Fruit fly (Drosophila melanogaster): Measurements from ENCODE around the gene ush.

The ush gene

DNA sequence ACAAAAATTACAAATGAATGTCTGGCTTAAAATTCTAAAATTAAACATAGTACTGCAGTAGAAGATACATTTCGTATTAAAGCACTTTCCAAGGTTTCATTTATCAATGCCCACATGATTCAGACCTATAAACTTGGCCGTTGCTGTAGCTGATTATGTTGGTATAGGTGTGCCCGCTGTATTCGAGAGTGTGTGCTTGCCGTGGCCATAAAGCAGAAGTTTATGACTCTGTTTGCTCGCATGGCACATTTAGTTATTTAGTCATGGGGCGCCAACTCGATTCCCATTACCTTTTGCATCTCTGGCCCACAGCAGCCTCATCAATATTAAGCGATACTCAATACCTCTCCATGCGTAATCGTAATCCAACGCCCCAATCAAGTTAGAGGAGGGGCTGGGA lies 37.0 kb downstream of the ush start:
- no peak for TF ChIP-seq usp (GFP tag; optimal IDR thresholded peaks at IDR 0.05)

dm6 chr2L:514124-514818 lies 38.3 kb downstream of the ush start:
- no peak for TF ChIP-seq Dll (optimal IDR thresholded peaks at IDR 0.05)

DNA sequence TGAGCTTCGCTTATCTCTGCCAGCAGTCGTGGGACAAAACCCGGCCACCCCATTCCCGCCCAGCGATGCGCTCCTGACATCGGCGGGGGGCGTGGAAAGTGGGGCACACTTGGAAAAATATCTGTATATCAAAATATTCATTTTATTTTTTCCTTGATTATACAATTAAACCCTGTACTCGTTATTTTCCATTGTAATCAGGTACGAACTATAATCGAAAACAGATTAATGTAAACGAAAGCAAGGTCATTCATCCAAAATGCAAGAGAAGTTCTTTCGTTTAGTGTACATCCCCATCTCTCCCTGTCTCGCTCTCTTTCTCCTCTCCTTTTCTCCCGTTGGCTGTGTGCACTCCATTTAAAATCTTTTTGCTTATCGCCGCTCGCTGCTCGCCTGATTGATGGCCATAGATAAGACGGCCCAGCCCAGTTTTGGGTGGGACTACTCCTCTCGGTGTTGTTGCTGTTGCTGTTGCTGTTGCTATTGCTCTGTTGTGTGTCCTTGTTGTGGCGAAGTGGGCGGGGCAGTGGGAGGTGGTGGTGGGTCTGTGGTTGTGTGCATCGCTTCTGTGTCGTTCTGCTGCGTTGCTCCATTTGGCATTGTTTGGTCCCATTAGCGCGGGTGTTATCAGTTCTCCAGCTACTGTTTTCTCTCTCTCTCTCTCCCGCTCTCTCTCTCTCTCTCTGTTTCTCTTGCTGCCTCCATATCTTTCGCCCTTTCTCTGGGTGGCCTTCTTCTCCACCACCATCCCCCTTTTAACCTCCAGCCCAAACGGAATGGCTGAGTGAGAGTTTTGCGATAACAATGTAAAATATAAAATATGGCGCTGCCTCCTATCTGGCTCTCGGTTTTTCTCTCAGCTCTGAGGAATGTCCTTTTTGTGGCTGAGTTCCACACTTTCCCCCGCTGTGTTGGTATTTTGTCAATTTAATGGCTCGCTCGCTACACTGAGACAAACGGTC lies 40.3 kb downstream of the ush start:
- TF ChIP-seq CG8478 (optimal IDR thresholded peaks at IDR 0.05) (peak; percentile 14), usp (GFP tag; optimal IDR thresholded peaks at IDR 0.05) (no peak), pan (optimal IDR thresholded peaks at IDR 0.05) (no peak), Dll (optimal IDR thresholded peaks at IDR 0.05) (peak; percentile 87), EcR (GFP tag; optimal IDR thresholded peaks at IDR 0.05) (no peak)

DNA sequence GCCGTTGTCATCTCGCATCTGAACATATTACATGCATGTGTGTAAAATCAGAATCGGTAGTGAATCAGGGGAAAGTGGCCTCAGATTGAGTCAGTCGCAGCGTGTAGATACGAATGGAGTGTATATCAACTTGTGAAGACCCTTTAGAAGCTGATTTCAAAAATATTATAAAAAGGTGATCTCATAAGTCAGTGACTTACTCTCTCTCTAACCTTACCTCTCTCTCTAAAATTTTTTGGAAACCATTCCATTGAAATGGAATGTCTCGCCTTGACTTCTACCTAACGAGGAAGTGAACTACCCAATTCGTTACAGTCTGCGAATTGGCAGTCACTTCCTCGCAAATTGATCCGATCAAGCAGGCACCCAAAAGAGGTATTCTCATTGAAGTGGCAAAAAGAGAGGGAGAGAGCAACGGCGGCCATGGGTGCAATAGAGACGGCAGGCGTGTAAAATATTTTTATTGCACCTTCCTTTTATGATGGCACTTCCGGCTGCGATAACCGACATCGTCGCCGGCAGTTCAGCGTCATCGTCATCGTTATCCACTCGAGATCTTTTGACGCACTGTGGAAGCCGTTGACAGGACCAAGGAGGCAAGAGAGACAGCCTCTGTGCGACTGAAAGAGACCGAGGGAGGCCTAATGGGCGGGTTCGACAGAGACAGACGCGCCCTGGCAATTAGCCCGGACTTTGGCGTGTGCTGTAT lies 42.0 kb downstream of the ush start:
- TF ChIP-seq CG8478 (optimal IDR thresholded peaks at IDR 0.05) = no peak
- TF ChIP-seq psq (optimal IDR thresholded peaks at IDR 0.05) = no peak
- no peak for TF ChIP-seq EcR (GFP tag; optimal IDR thresholded peaks at IDR 0.05)
- TF ChIP-seq usp (GFP tag; optimal IDR thresholded peaks at IDR 0.05) = no peak
- TF ChIP-seq pan (optimal IDR thresholded peaks at IDR 0.05) = no peak
- TF ChIP-seq Dll (optimal IDR thresholded peaks at IDR 0.05) = no peak

dm6 chr2L:518620-518913 lies 42.5 kb downstream of the ush start:
- TF ChIP-seq psq (optimal IDR thresholded peaks at IDR 0.05) (no peak), EcR (GFP tag; optimal IDR thresholded peaks at IDR 0.05) (no peak), Dll (optimal IDR thresholded peaks at IDR 0.05) (no peak), pan (optimal IDR thresholded peaks at IDR 0.05) (no peak), usp (GFP tag; optimal IDR thresholded peaks at IDR 0.05) (no peak), CG8478 (optimal IDR thresholded peaks at IDR 0.05) (no peak)

DNA sequence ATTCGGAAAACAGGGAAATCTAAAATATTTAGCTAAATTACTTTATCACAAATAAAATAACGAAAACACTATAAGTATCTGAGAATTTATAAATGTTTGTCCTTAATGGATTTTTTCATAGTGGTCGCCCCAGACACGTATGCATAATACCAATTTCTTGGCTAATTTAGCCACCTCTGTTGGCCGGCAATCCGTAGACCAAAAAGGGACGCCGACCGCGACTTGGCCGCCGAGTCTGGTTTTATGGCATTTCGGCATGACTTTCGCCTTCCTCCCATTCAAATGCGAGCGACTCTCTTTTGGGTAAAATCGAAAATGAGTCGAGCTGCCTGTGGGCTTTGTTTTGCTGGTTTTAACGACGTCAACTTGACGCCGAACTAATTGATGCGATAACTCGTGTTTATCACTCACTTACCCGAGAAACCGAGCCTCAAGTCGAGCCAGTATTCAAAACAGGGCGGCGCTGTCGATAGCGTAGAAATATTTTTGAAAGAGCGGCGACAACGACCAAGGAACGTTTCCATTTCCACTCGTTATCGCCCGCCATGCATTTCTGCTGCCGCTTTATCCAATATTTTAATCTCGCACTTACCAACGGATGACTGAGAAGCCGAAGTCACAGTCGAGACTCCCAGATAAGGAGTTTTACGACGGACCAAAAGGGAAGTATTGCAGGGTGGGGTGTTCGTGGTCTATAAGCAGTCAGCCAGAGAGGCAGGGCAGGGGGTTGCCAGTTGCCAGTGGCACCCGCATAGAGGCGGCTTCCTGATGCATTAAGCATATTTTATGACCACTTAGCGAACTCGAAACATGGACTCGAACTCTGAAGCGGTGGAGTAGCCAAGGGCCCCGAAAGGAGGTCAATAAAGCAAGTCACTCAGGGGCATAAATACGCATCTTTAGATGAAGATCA lies 43.2 kb downstream of the ush start:
- TF ChIP-seq EcR (GFP tag; optimal IDR thresholded peaks at IDR 0.05) (no peak), CG8478 (optimal IDR thresholded peaks at IDR 0.05) (no peak), psq (optimal IDR thresholded peaks at IDR 0.05) (no peak)

- TF ChIP-seq usp (GFP tag; optimal IDR thresholded peaks at IDR 0.05) (no peak), Dll (optimal IDR thresholded peaks at IDR 0.05) (no peak), EcR (GFP tag; optimal IDR thresholded peaks at IDR 0.05) (no peak), pan (optimal IDR thresholded peaks at IDR 0.05) (no peak), CG8478 (optimal IDR thresholded peaks at IDR 0.05) (no peak), psq (optimal IDR thresholded peaks at IDR 0.05) (no peak)
These were observed 44.4 kb downstream of the ush start for dm6 chr2L:520331-521000.

DNA sequence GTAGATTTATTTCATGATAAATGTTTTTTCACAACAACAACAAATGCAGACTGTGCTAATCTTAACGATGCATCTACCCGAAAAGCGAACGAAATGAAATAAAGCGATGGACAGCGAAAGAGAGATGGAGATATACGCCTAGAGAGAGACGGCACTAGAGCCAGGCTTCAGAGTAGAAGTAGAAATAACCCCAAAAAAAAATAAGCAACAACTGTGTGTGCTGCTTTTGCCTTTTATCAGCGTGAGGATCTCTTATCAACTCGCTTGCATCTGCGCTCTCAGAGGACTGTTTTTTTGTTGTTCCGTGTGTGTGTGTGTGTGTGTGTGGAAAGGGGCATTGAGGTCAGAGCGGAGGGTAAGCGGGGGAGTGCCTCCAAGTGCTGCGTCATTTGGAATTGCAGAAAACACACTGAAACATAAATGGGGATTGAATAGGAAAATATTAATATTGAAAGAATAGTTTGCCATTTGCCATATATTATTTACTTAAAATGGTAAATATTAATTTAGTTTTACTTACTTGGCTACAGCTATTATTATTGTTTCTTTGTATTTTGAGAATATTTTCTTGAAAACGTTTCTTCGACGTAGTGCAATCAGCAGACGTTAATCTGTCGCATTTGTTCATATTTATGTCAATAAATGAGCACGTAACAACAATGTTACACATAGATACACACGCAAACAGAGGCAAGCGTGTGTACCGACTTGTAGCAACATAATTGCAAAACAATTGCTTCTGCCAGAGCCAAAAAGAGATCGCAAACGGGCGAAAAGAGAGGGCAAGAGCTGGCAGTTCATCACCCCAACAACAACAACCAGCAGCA lies 45.2 kb downstream of the ush start:
- no peak for TF ChIP-seq psq (optimal IDR thresholded peaks at IDR 0.05)
- no peak for TF ChIP-seq usp (GFP tag; optimal IDR thresholded peaks at IDR 0.05)
- no peak for TF ChIP-seq pan (optimal IDR thresholded peaks at IDR 0.05)
- no peak for TF ChIP-seq CG8478 (optimal IDR thresholded peaks at IDR 0.05)
- TF ChIP-seq EcR (GFP tag; optimal IDR thresholded peaks at IDR 0.05) = no peak
- TF ChIP-seq Dll (optimal IDR thresholded peaks at IDR 0.05) = no peak

dm6 chr2L:521940-522632 lies 46.1 kb downstream of the ush start:
- TF ChIP-seq psq (optimal IDR thresholded peaks at IDR 0.05) = no peak

DNA sequence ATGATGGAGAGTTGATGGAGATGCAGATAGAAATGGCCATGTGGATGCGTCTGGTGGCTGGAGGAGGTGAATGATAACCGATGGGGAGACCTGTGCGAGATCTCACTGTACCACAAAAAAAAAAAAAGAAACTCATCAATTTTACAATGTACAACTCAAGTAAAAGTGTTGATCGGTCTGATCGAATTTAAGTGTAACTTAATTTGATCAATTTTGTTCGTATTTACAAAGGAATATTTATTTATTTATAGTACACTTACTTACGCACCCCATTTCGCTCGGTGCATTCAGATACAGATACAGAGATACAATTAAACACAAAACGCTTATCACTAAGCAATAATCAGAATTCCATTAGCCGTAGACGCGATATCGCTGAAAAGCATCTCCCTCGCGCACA lies 46.7 kb downstream of the ush start:
- TF ChIP-seq EcR (GFP tag; optimal IDR thresholded peaks at IDR 0.05) (no peak), psq (optimal IDR thresholded peaks at IDR 0.05) (no peak), CG8478 (optimal IDR thresholded peaks at IDR 0.05) (no peak)
